Worm (Caenorhabditis elegans): ENCODE results near the gene letm-1.

DNA sequence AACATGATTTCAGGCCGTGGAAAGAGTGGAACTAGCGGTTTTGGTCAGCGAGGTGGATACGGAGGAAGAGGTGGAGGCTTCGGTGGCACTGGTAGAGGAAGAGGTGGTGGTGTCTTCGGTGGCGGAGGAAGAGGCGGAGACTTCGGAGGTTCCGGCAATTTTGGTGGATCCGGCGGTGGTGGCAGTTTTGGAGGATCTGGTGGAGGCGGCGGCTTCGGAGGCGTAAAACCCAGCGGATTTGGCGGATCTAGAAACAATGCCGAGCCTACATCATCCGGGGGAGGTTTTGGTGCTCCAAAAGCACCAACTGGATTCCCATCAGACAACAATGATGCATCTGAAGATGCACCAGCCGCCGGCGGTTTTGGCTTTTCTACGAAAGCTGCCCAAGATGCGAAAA lies 7.3 kb downstream of the letm-1 start:
- TF ChIP-seq F13H6.1 (tag; optimal IDR thresholded peaks at IDR 0.05) = no peak
- no peak for TF ChIP-seq unc-55 (GFP tag; optimal IDR thresholded peaks at IDR 0.05)
- TF ChIP-seq nfya-1 (tag; optimal IDR thresholded peaks at IDR 0.05) = no peak

All from whole organism, late embryonic.